Worm (Caenorhabditis elegans) whole organism, mixed stage, embryonic: Measurements from ENCODE around the gene Y45F10B.12.

Source experiments
- blmp-1 ChIP-seq: fragments of 150-350 bp; optimal IDR thresholded peaks from 2 replicates; lab custom pipeline; 2014; ENCODE audit warnings: missing biosample characterization, missing genetic modification characterization
- elt-1 ChIP-seq: sonication (generic microtip); optimal IDR thresholded peaks from 2 replicates; lab custom pipeline; 2017; ENCODE audit warnings: missing genetic modification characterization, mild to moderate bottlenecking, missing compliant biosample characterization, antibody characterized with exemption, moderate library complexity, borderline replicate concordance; ENCODE audit not compliant: insufficient read depth
- elt-3 ChIP-seq: fragments of 150-350 bp; optimal IDR thresholded peaks from 2 replicates; lab custom pipeline; 2014; ENCODE audit warnings: missing biosample characterization, missing genetic modification characterization
- ham-2 ChIP-seq: fragments of 200-800 bp; sonication (Bioruptor generic); optimal IDR thresholded peaks from 2 replicates; lab custom pipeline; 2018; ENCODE audit warnings: mild to moderate bottlenecking, missing genetic modification characterization, missing compliant biosample characterization
- lsy-2 ChIP-seq: fragments of 150-350 bp; optimal IDR thresholded peaks from 2 replicates; lab custom pipeline; 2014; ENCODE audit warnings: missing biosample characterization, missing genetic modification characterization
- nhr-12 ChIP-seq: fragments of 150-350 bp; optimal IDR thresholded peaks from 2 replicates; lab custom pipeline; 2014; ENCODE audit warnings: missing biosample characterization, missing genetic modification characterization
- nhr-28 ChIP-seq: fragments of 150-350 bp; optimal IDR thresholded peaks from 2 replicates; lab custom pipeline; 2014; ENCODE audit warnings: missing biosample characterization, missing genetic modification characterization
- nhr-76 ChIP-seq: sonication (generic microtip); optimal IDR thresholded peaks from 2 replicates; lab custom pipeline; 2017; ENCODE audit warnings: missing biosample characterization, missing genetic modification characterization
- pha-4 ChIP-seq: fragments of 150-350 bp; optimal IDR thresholded peaks from 2 replicates; lab custom pipeline; 2018; ENCODE audit warnings: missing biosample characterization, missing genetic modification reagents, missing genetic modification characterization
- unc-39 ChIP-seq: fragments of 150-350 bp; optimal IDR thresholded peaks from 2 replicates; lab custom pipeline; 2014; ENCODE audit warnings: missing biosample characterization, missing genetic modification characterization

- TF ChIP-seq elt-1 (tag; lab: Kevin White, UChicago) (no peak), ham-2 (GFP tag; lab: Kevin White, UChicago) (no peak), nhr-28 (tag; lab: Kevin White, UChicago) (no peak), nhr-76 (tag; lab: Kevin White, UChicago) (no peak), pha-4 (tag; lab: Kevin White, UChicago) (no peak), unc-39 (tag; lab: Kevin White, UChicago) (no peak), blmp-1 (no peak), lsy-2 (no peak), elt-3 (tag; lab: Kevin White, UChicago) (no peak), nhr-12 (tag; lab: Kevin White, UChicago) (no peak)
Measured at ce11 chrIV:13555508-13555907, 31.8 kb upstream of the Y45F10B.12 start.
